Fruit fly (Drosophila melanogaster): ENCODE results near the gene CG5877.

Gene CG5877

DNA sequence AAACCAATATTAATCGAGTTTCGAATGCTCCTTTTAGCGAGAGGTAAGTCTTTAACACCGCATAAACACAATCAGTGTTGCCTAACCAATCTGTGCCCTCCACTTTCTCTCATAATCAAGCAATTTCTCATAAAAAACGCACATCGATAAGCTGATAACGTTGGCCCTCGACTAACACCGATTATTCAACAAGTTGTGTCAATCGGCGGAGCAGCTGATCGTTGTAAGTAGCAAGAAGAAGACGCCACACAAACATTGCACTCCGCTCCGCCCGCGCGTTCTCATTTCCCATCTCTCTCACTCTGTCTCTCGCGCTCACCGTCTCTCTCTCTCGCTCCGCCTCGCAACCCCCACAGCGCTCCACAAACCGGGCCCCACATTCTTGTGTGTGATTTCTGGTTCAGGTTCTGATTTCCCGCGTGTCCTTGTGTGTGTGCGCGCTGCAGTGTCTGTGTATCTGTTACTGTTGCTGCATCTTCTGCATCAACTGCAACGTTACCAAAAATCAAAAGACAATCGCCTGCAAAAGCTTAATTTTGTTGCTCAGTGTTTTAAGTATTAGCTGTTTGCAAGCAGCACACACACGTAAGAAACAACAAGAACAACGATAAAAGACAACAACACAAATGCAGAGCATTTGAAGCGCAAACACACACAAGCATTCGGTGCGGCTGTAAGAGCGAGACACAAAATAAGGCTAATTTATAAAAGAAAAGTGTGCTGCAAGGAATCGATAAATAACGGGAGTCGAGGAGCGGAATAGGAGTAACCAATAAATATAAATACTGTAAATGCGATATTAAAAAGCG is 40.4 kb downstream of the CG5877 start, which contains the start of the genes CG9114 and HDAC6 (continued):
- no peak for TF ChIP-seq CG6813 (GFP tag; optimal IDR thresholded peaks at IDR 0.05)
- peak; percentile 89 for TF ChIP-seq cg (GFP tag; optimal IDR thresholded peaks at IDR 0.05)
- TF ChIP-seq CG12769 (tag; optimal IDR thresholded peaks at IDR 0.05), result peak; percentile 78
- no peak for TF ChIP-seq CG13424 (tag; optimal IDR thresholded peaks at IDR 0.05)
- TF ChIP-seq CG17359 (tag; optimal IDR thresholded peaks at IDR 0.05), result peak; percentile 8
- peak; percentile 48; the same call in 1 of the 3 replicates for TF ChIP-seq Dbx (GFP tag; IDR thresholded peaks at IDR 0.05)
- peak; percentile 86 for TF ChIP-seq sens (GFP tag)
- TF ChIP-seq vvl (GFP tag; IDR thresholded peaks at IDR 0.05), result 0 out of 2 replicates have a peak, but pooled peaks have one; percentile 12
- peak; percentile 69 for TF ChIP-seq Myb (GFP tag; optimal IDR thresholded peaks at IDR 0.05)
- TF ChIP-seq hkb (optimal IDR thresholded peaks at IDR 0.05), result no peak
- 0 out of 2 replicates have a peak, but pooled peaks have one; percentile 19 for TF ChIP-seq hkb (GFP tag; IDR thresholded peaks at IDR 0.05)
- TF ChIP-seq CTCF (GFP tag; optimal IDR thresholded peaks at IDR 0.05), result no peak
- no peak for TF ChIP-seq Bteb2 (GFP tag; optimal IDR thresholded peaks at IDR 0.05)
- peak; percentile 49 for TF ChIP-seq gcm (GFP tag; optimal IDR thresholded peaks at IDR 0.05)
- peak; percentile 6 for TF ChIP-seq CG8388 (GFP tag; optimal IDR thresholded peaks at IDR 0.05)
- TF ChIP-seq CG14710 (tag; optimal IDR thresholded peaks at IDR 0.05), result peak; percentile 21
- TF ChIP-seq CG15514 (GFP tag; optimal IDR thresholded peaks at IDR 0.05), result peak; percentile 76
- peak; percentile 11 for TF ChIP-seq CG17186 (GFP tag; optimal IDR thresholded peaks at IDR 0.05)
- no peak for TF ChIP-seq eve (GFP tag; optimal IDR thresholded peaks at IDR 0.05)
- peak; percentile 93 for TF ChIP-seq sna (GFP tag; IDR thresholded peaks at IDR 0.05; ENCODE audit: partially characterized antibody)
- TF ChIP-seq unc-4 (GFP tag; IDR thresholded peaks at IDR 0.05; ENCODE audit: partially characterized antibody), result peak; percentile 91
- peak; percentile 79 for TF ChIP-seq E2f2 (GFP tag; IDR thresholded peaks at IDR 0.05)
- TF ChIP-seq ato (GFP tag; IDR thresholded peaks at IDR 0.05; ENCODE audit: partially characterized antibody), result peak; percentile 63; the same call in 1 of the 2 replicates
- no peak for TF ChIP-seq CG11247 (GFP tag; IDR thresholded peaks at IDR 0.05)
- 0 out of 3 replicates have a peak, but pooled peaks have one; percentile 6 for TF ChIP-seq ase (GFP tag; IDR thresholded peaks at IDR 0.05)
- TF ChIP-seq CG13287 (GFP tag; IDR thresholded peaks at IDR 0.05; ENCODE audit: partially characterized antibody), result peak; percentile 91
- TF ChIP-seq CG12659 (GFP tag; optimal IDR thresholded peaks at IDR 0.05), result peak; percentile 31
- TF ChIP-seq CG16813 (GFP tag; IDR thresholded peaks at IDR 0.05; ENCODE audit: partially characterized antibody), result peak; percentile 85
- no peak for TF ChIP-seq klu (GFP tag; IDR thresholded peaks at IDR 0.05)
- TF ChIP-seq cad (GFP tag; optimal IDR thresholded peaks at IDR 0.05), result no peak

- TF ChIP-seq CG4282 (GFP tag; optimal IDR thresholded peaks at IDR 0.05) (no peak), Scr (GFP tag; IDR thresholded peaks at IDR 0.05; ENCODE audit: partially characterized antibody) (no peak), gro (GFP tag; optimal IDR thresholded peaks at IDR 0.05) (no peak), Nf-YA (GFP tag; IDR thresholded peaks at IDR 0.05) (no peak), PHDP (tag; optimal IDR thresholded peaks at IDR 0.05) (no peak), crol (GFP tag; IDR thresholded peaks at IDR 0.05) (0 out of 2 replicates have a peak, but pooled peaks have one; percentile 22), CG10654 (GFP tag; optimal IDR thresholded peaks at IDR 0.05) (no peak), Ets65A (GFP tag) (peak; percentile 12), Fer1 (GFP tag; optimal IDR thresholded peaks at IDR 0.05) (no peak), CG10979 (tag; optimal IDR thresholded peaks at IDR 0.05) (no peak), MBD-R2 (GFP tag; IDR thresholded peaks at IDR 0.05) (0 out of 2 replicates have a peak, but pooled peaks have one; percentile 8), grn (GFP tag; optimal IDR thresholded peaks at IDR 0.05) (no peak)
Observed at dm6 chrX:15334999-15335398, 42.2 kb downstream of the CG5877 start.

All from whole organism, embryonic.